Worm (Caenorhabditis elegans) whole organism, mixed stage, embryonic: ENCODE measurements around the gene bkip-1.

Experiments
- M03D4.4 ChIP-seq: sonication (generic microtip); optimal IDR thresholded peaks from 2 replicates; lab custom pipeline; 2017; ENCODE audit warnings: mild to moderate bottlenecking, missing genetic modification characterization, missing compliant biosample characterization
- bed-3 ChIP-seq: fragments of 200-800 bp; sonication (Bioruptor generic); optimal IDR thresholded peaks from 3 replicates; lab custom pipeline; 2018; ENCODE audit warnings: mild to moderate bottlenecking, missing genetic modification characterization, moderate library complexity, missing compliant biosample characterization
- blmp-1 ChIP-seq: fragments of 150-350 bp; optimal IDR thresholded peaks from 2 replicates; lab custom pipeline; 2014; ENCODE audit warnings: missing biosample characterization, missing genetic modification characterization
- ceh-39 ChIP-seq: fragments of 150-350 bp; optimal IDR thresholded peaks from 2 replicates; lab custom pipeline; 2014; ENCODE audit warnings: missing biosample characterization, missing genetic modification characterization
- ceh-43 ChIP-seq: fragments of 200-800 bp; sonication (Bioruptor generic); optimal IDR thresholded peaks from 2 replicates; lab custom pipeline; 2018; ENCODE audit warnings: mild to moderate bottlenecking, missing genetic modification characterization, moderate library complexity, missing compliant biosample characterization
- ceh-83 ChIP-seq: fragments of 200-800 bp; sonication (Bioruptor generic); optimal IDR thresholded peaks from 2 replicates; lab custom pipeline; 2018; ENCODE audit warnings: mild to moderate bottlenecking, missing genetic modification characterization, missing compliant biosample characterization
- ces-1 ChIP-seq: fragments of 150-350 bp; optimal IDR thresholded peaks from 2 replicates; lab custom pipeline; 2014; ENCODE audit warnings: missing biosample characterization, missing genetic modification reagents, missing genetic modification characterization
- cnd-1 ChIP-seq: fragments of 200-800 bp; sonication (Bioruptor generic); optimal IDR thresholded peaks from 2 replicates; lab custom pipeline; 2018; ENCODE audit warnings: mild to moderate bottlenecking, missing genetic modification characterization, missing compliant biosample characterization
- drap-1 ChIP-seq: fragments of 200-800 bp; sonication (Bioruptor generic); optimal IDR thresholded peaks from 3 replicates; lab custom pipeline; 2018; ENCODE audit warnings: mild to moderate bottlenecking, missing genetic modification characterization, missing compliant biosample characterization
- elt-1 ChIP-seq: sonication (generic microtip); optimal IDR thresholded peaks from 2 replicates; lab custom pipeline; 2017; ENCODE audit warnings: missing genetic modification characterization, mild to moderate bottlenecking, missing compliant biosample characterization, antibody characterized with exemption, moderate library complexity, borderline replicate concordance; ENCODE audit not compliant: insufficient read depth
- elt-3 ChIP-seq: fragments of 150-350 bp; optimal IDR thresholded peaks from 2 replicates; lab custom pipeline; 2014; ENCODE audit warnings: missing biosample characterization, missing genetic modification characterization
- flh-1 ChIP-seq: fragments of 200-800 bp; sonication (Bioruptor generic); optimal IDR thresholded peaks from 2 replicates; lab custom pipeline; 2018; ENCODE audit warnings: mild to moderate bottlenecking, missing genetic modification characterization, moderate library complexity, missing compliant biosample characterization
- ham-2 ChIP-seq: fragments of 200-800 bp; sonication (Bioruptor generic); optimal IDR thresholded peaks from 2 replicates; lab custom pipeline; 2018; ENCODE audit warnings: mild to moderate bottlenecking, missing genetic modification characterization, missing compliant biosample characterization
- hlh-1 ChIP-seq: fragments of 150-350 bp; optimal IDR thresholded peaks from 2 replicates; lab custom pipeline; 2014; ENCODE audit warnings: missing biosample characterization, missing genetic modification reagents, missing genetic modification characterization
- lin-13 ChIP-seq: fragments of 150-350 bp; optimal IDR thresholded peaks from 2 replicates; lab custom pipeline; 2014; ENCODE audit warnings: missing biosample characterization, missing genetic modification characterization
- lin-32 ChIP-seq: fragments of 200-800 bp; sonication (Bioruptor generic); optimal IDR thresholded peaks from 2 replicates; lab custom pipeline; 2018; ENCODE audit warnings: mild to moderate bottlenecking, missing genetic modification characterization, missing compliant biosample characterization
- lsy-2 ChIP-seq: fragments of 150-350 bp; optimal IDR thresholded peaks from 2 replicates; lab custom pipeline; 2014; ENCODE audit warnings: missing biosample characterization, missing genetic modification characterization
- mab-5 ChIP-seq: fragments of 150-350 bp; optimal IDR thresholded peaks from 2 replicates; lab custom pipeline; 2014; ENCODE audit warnings: missing biosample characterization, missing genetic modification characterization
- mep-1 ChIP-seq: fragments of 150-350 bp; optimal IDR thresholded peaks from 2 replicates; lab custom pipeline; 2017; ENCODE audit warnings: missing biosample characterization, missing genetic modification reagents, missing genetic modification characterization, inconsistent platforms
- mls-2 ChIP-seq: sonication (generic microtip); optimal IDR thresholded peaks from 2 replicates; lab custom pipeline; 2016; ENCODE audit warnings: mild to moderate bottlenecking, missing genetic modification characterization, moderate library complexity, missing compliant biosample characterization
- nhr-12 ChIP-seq: fragments of 150-350 bp; optimal IDR thresholded peaks from 2 replicates; lab custom pipeline; 2014; ENCODE audit warnings: missing biosample characterization, missing genetic modification characterization
- nhr-2 ChIP-seq: fragments of 150-350 bp; optimal IDR thresholded peaks from 2 replicates; lab custom pipeline; 2014; ENCODE audit warnings: missing biosample characterization, missing genetic modification characterization
- nhr-237 ChIP-seq: fragments of 150-350 bp; optimal IDR thresholded peaks from 2 replicates; lab custom pipeline; 2014; ENCODE audit warnings: missing biosample characterization, missing genetic modification characterization
- nhr-28 ChIP-seq: fragments of 150-350 bp; optimal IDR thresholded peaks from 2 replicates; lab custom pipeline; 2014; ENCODE audit warnings: missing biosample characterization, missing genetic modification characterization
- nhr-76 ChIP-seq: sonication (generic microtip); optimal IDR thresholded peaks from 2 replicates; lab custom pipeline; 2017; ENCODE audit warnings: missing biosample characterization, missing genetic modification characterization
- pha-4 ChIP-seq: fragments of 150-350 bp; optimal IDR thresholded peaks from 2 replicates; lab custom pipeline; 2018; ENCODE audit warnings: missing biosample characterization, missing genetic modification reagents, missing genetic modification characterization
- sem-2 ChIP-seq: fragments of 200-800 bp; sonication (Bioruptor generic); optimal IDR thresholded peaks from 2 replicates; lab custom pipeline; 2018; ENCODE audit warnings: mild to moderate bottlenecking, missing genetic modification characterization, missing compliant biosample characterization
- snpc-4 ChIP-seq: fragments of 150-350 bp; optimal IDR thresholded peaks from 2 replicates; lab custom pipeline; 2014; ENCODE audit warnings: missing biosample characterization, missing genetic modification characterization
- sptf-1 ChIP-seq: sonication (generic microtip); optimal IDR thresholded peaks from 2 replicates; lab custom pipeline; 2017; ENCODE audit warnings: mild to moderate bottlenecking, missing genetic modification characterization, moderate library complexity, missing compliant biosample characterization
- tbx-8 ChIP-seq: fragments of 200-800 bp; sonication (Bioruptor generic); optimal IDR thresholded peaks from 2 replicates; lab custom pipeline; 2018; ENCODE audit warnings: mild to moderate bottlenecking, missing genetic modification characterization, moderate library complexity, missing compliant biosample characterization
- unc-120 ChIP-seq: sonication (generic microtip); optimal IDR thresholded peaks from 2 replicates; lab custom pipeline; 2017; ENCODE audit warnings: missing genetic modification characterization, missing compliant biosample characterization; ENCODE audit not compliant: poor library complexity, severe bottlenecking
- unc-39 ChIP-seq: fragments of 150-350 bp; optimal IDR thresholded peaks from 2 replicates; lab custom pipeline; 2014; ENCODE audit warnings: missing biosample characterization, missing genetic modification characterization
- unc-62 ChIP-seq: fragments of 150-350 bp; optimal IDR thresholded peaks from 2 replicates; lab custom pipeline; 2014; ENCODE audit warnings: missing biosample characterization, missing genetic modification reagents, missing genetic modification characterization
- zip-8 ChIP-seq: fragments of 150-350 bp; optimal IDR thresholded peaks from 2 replicates; lab custom pipeline; 2014; ENCODE audit warnings: missing biosample characterization, missing genetic modification characterization
- ztf-11 ChIP-seq: fragments of 150-350 bp; optimal IDR thresholded peaks from 2 replicates; lab custom pipeline; 2014; ENCODE audit warnings: missing biosample characterization, missing genetic modification characterization

bkip-1 gene

ce11 chrII:14060885-14061284 lies 40.2 kb upstream of the bkip-1 start:
- TF ChIP-seq unc-62 (GFP tag; lab: Kevin White, UChicago) = no peak
- no peak for TF ChIP-seq tbx-8
- TF ChIP-seq hlh-1 (tag; lab: Kevin White, UChicago) = no peak
- no peak for TF ChIP-seq nhr-28 (tag; lab: Kevin White, UChicago)
- no peak for TF ChIP-seq drap-1
- TF ChIP-seq lin-13 (tag; lab: Kevin White, UChicago) = no peak
- no peak for TF ChIP-seq sptf-1 (tag; lab: Kevin White, UChicago)
- TF ChIP-seq elt-3 = no peak
- no peak for TF ChIP-seq ces-1 (GFP tag; lab: Kevin White, UChicago)
- no peak for TF ChIP-seq blmp-1

DNA sequence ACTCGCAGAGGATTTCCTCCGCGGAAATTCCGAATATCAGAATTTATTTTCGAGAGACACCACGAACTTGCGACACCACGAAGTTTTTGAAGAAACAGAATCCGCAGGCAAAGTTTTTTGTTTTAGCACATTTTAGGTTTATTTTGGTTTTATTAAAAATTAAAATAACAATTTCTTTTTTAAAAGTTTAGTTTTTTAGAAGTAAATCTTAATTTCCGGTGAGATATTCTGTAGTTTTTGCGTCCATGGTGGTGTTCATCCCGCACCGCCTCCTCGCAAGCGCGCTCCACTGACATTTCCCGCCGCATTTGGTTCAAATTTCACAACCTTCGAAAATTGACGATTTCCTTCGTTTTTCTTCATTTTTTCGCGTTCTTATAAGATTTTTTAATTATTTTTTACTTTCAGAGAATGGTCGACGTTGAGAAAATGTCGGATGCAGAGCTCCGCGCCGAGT lies 38.0 kb upstream of the bkip-1 start, which contains the start of gene lem-2:
TSS of gene lem-2 (plus strand) at position 407 of the 457 bp plus-strand sequence.
- peak; percentile 65 for TF ChIP-seq bed-3 (GFP tag; lab: Kevin White, UChicago)
- TF ChIP-seq zip-8 = no peak
- TF ChIP-seq nhr-2 = no peak
- peak; percentile 62 for TF ChIP-seq unc-120 (tag; lab: Kevin White, UChicago)
- no peak for TF ChIP-seq pha-4 (tag; lab: Kevin White, UChicago)
- TF ChIP-seq ces-1 (GFP tag; lab: Kevin White, UChicago) = peak; percentile 51
- peak; percentile 57 for TF ChIP-seq lsy-2
- TF ChIP-seq nhr-76 (tag; lab: Kevin White, UChicago) = no peak
- TF ChIP-seq nhr-237 (tag; lab: Kevin White, UChicago) = peak; percentile 62
- TF ChIP-seq sem-2 = peak; percentile 53
- peak; percentile 68 for TF ChIP-seq mep-1 (tag; lab: Kevin White, UChicago)
- TF ChIP-seq lin-32 (GFP tag; lab: Kevin White, UChicago) = no peak
- no peak for TF ChIP-seq nhr-28 (tag; lab: Kevin White, UChicago)
- peak; percentile 62 for TF ChIP-seq M03D4.4 (tag; lab: Kevin White, UChicago)
- no peak for TF ChIP-seq ham-2 (GFP tag; lab: Kevin White, UChicago)
- TF ChIP-seq snpc-4 (tag; lab: Kevin White, UChicago) = no peak
- peak; percentile 13 for TF ChIP-seq flh-1 (GFP tag; lab: Kevin White, UChicago)
- TF ChIP-seq mab-5 (tag; lab: Kevin White, UChicago) = peak; percentile 20
- TF ChIP-seq hlh-1 (tag; lab: Kevin White, UChicago) = no peak
- peak; percentile 48 for TF ChIP-seq cnd-1 (tag; lab: Kevin White, UChicago)
- TF ChIP-seq unc-62 (GFP tag; lab: Kevin White, UChicago) = no peak
- peak; percentile 37 for TF ChIP-seq tbx-8
- TF ChIP-seq mls-2 = peak; percentile 55
- peak; percentile 87 for TF ChIP-seq sptf-1 (tag; lab: Kevin White, UChicago)
- no peak for TF ChIP-seq ztf-11
- TF ChIP-seq ceh-43 = no peak
- no peak for TF ChIP-seq elt-3
- TF ChIP-seq drap-1 = peak; percentile 81
- TF ChIP-seq ceh-83 = peak; percentile 38
- no peak for TF ChIP-seq unc-39 (tag; lab: Kevin White, UChicago)
- TF ChIP-seq ceh-39 (tag; lab: Kevin White, UChicago) = peak; percentile 23
- TF ChIP-seq blmp-1 = no peak
- no peak for TF ChIP-seq nhr-12 (tag; lab: Kevin White, UChicago)
- TF ChIP-seq lin-13 (tag; lab: Kevin White, UChicago) = peak; percentile 65
- no peak for TF ChIP-seq elt-1 (tag; lab: Kevin White, UChicago)

ce11 chrII:14064051-14064450 lies 37.0 kb upstream of the bkip-1 start:
- TF ChIP-seq pha-4 (tag; lab: Kevin White, UChicago) (no peak), ces-1 (GFP tag; lab: Kevin White, UChicago) (no peak)

ce11 chrII:14065486-14065885 lies 35.6 kb upstream of the bkip-1 start:
- no peak for TF ChIP-seq lsy-2
- no peak for TF ChIP-seq elt-3
- no peak for TF ChIP-seq nhr-2
- TF ChIP-seq M03D4.4 (tag; lab: Kevin White, UChicago) = no peak
- no peak for TF ChIP-seq unc-39 (tag; lab: Kevin White, UChicago)
- TF ChIP-seq ceh-83 = no peak
- TF ChIP-seq lin-13 (tag; lab: Kevin White, UChicago) = no peak
- TF ChIP-seq mep-1 (tag; lab: Kevin White, UChicago) = no peak
